Fruit fly (Drosophila melanogaster) whole organism, embryonic: Measurements from ENCODE around the gene CG15515.

Source experiments
- CG10209 ChIP-seq: fragments of 200-800 bp; sonication (Bioruptor generic); optimal IDR thresholded peaks from 3 replicates; lab custom pipeline; 2017; ENCODE audit warnings: missing biosample characterization, mild to moderate bottlenecking, missing genetic modification characterization, missing genetic modification reagents
- CG11247 ChIP-seq: fragments of 200-800 bp; sonication (Bioruptor generic); IDR thresholded peaks from 2 replicates; pipeline ENCODE4 v1.3.6; 2022; ENCODE audit warnings: missing biosample characterization, missing genetic modification characterization
- CG12744 ChIP-seq: fragments of 200-800 bp; sonication (Bioruptor generic); optimal IDR thresholded peaks from 2 replicates; lab custom pipeline; 2016; ENCODE audit warnings: missing biosample characterization, missing genetic modification characterization
- CG1529 ChIP-seq: fragments of 200-800 bp; sonication (Bioruptor generic); optimal IDR thresholded peaks from 3 replicates; lab custom pipeline; 2018; ENCODE audit warnings: missing biosample characterization, missing genetic modification characterization
- CG1602 ChIP-seq: fragments of 200-800 bp; sonication (Bioruptor generic); optimal IDR thresholded peaks from 3 replicates; lab custom pipeline; 2016; ENCODE audit warnings: missing biosample characterization, missing genetic modification characterization
- CG1603 ChIP-seq: fragments of 200-800 bp; sonication (Bioruptor generic); optimal IDR thresholded peaks from 2 replicates; lab custom pipeline; 2019; ENCODE audit warnings: missing biosample characterization, mild to moderate bottlenecking, missing genetic modification characterization, moderate library complexity
- CG17361 ChIP-seq: fragments of 200-800 bp; sonication (Bioruptor generic); IDR thresholded peaks from 3 replicates; pipeline ENCODE4 v1.3.6; 2022; ENCODE audit warnings: missing biosample characterization, missing genetic modification characterization
- CG1792 ChIP-seq: fragments of 200-800 bp; sonication (Bioruptor generic); optimal IDR thresholded peaks from 2 replicates; lab custom pipeline; 2016; ENCODE audit warnings: missing biosample characterization, missing genetic modification characterization
- CG30020 ChIP-seq: fragments of 200-800 bp; optimal IDR thresholded peaks from 2 replicates; lab custom pipeline; 2019; ENCODE audit warnings: missing biosample characterization, mild to moderate bottlenecking, missing genetic modification characterization, moderate library complexity
- CG4854 ChIP-seq: fragments of 200-800 bp; sonication (Bioruptor generic); optimal IDR thresholded peaks from 2 replicates; lab custom pipeline; 2016; ENCODE audit warnings: missing biosample characterization, missing genetic modification characterization, inconsistent platforms
- CG6689 ChIP-seq: fragments of 200-800 bp; sonication (Bioruptor generic); IDR thresholded peaks from 2 replicates; pipeline ENCODE4 v1.3.6; 2022; ENCODE audit warnings: missing biosample characterization, missing genetic modification characterization
- CG6813 ChIP-seq: fragments of 200-800 bp; sonication (Bioruptor generic); optimal IDR thresholded peaks from 2 replicates; lab custom pipeline; 2017; ENCODE audit warnings: missing biosample characterization, missing genetic modification characterization, mild to moderate bottlenecking, moderate library complexity, missing genetic modification reagents
- CG9797 ChIP-seq: fragments of 200-800 bp; sonication (Bioruptor generic); optimal IDR thresholded peaks from 3 replicates; lab custom pipeline; 2018; ENCODE audit warnings: missing biosample characterization, mild to moderate bottlenecking, missing genetic modification characterization
- Dip3 ChIP-seq: fragments of 200-800 bp; sonication (Bioruptor generic); optimal IDR thresholded peaks from 3 replicates; lab custom pipeline; 2016; ENCODE audit warnings: missing biosample characterization, missing genetic modification characterization
- Doc3 ChIP-seq: fragments of 200-800 bp; sonication (Bioruptor generic); IDR thresholded peaks from 3 replicates; pipeline ENCODE4 v1.3.6; 2022; ENCODE audit warnings: missing biosample characterization, missing genetic modification characterization; ENCODE audit not compliant: partially characterized antibody
- HmgZ ChIP-seq: fragments of 200-800 bp; sonication (Bioruptor generic); optimal IDR thresholded peaks from 2 replicates; lab custom pipeline; 2018; ENCODE audit warnings: missing biosample characterization, mild to moderate bottlenecking, missing genetic modification characterization
- Hmr ChIP-seq: fragments of 200-800 bp; sonication (Bioruptor generic); optimal IDR thresholded peaks from 3 replicates; lab custom pipeline; 2017; ENCODE audit warnings: mild to moderate bottlenecking, missing biosample characterization, missing genetic modification reagents, missing genetic modification characterization
- Mad ChIP-seq: fragments of 200-800 bp; sonication (Bioruptor generic); optimal IDR thresholded peaks from 2 replicates; lab custom pipeline; 2016; ENCODE audit warnings: missing biosample characterization, missing genetic modification characterization
- Oli ChIP-seq: fragments of 200-800 bp; sonication (Bioruptor generic); optimal IDR thresholded peaks from 2 replicates; lab custom pipeline; 2018; ENCODE audit warnings: missing biosample characterization, mild to moderate bottlenecking, missing genetic modification characterization, moderate library complexity
- Rx ChIP-seq: fragments of 200-800 bp; sonication (Bioruptor generic); IDR thresholded peaks from 2 replicates; pipeline ENCODE4 v1.3.6; 2022; ENCODE audit warnings: missing biosample characterization, missing genetic modification characterization
- Xbp1 ChIP-seq: fragments of 200-800 bp; sonication (Bioruptor generic); optimal IDR thresholded peaks from 3 replicates; lab custom pipeline; 2016; ENCODE audit warnings: missing biosample characterization, mild to moderate bottlenecking, missing genetic modification characterization
- YL-1 ChIP-seq: fragments of 200-800 bp; sonication (Bioruptor generic); optimal IDR thresholded peaks from 3 replicates; lab custom pipeline; 2017; ENCODE audit warnings: missing biosample characterization, mild to moderate bottlenecking, missing genetic modification characterization
- bab2 ChIP-seq: fragments of 200-800 bp; sonication (Bioruptor generic); optimal IDR thresholded peaks from 2 replicates; lab custom pipeline; 2016; ENCODE audit warnings: missing biosample characterization, missing genetic modification characterization
- bbx ChIP-seq: fragments of 200-800 bp; sonication (Bioruptor generic); IDR thresholded peaks from 2 replicates; pipeline ENCODE4 v1.3.6; 2022; ENCODE audit warnings: missing biosample characterization, missing genetic modification characterization; ENCODE audit not compliant: partially characterized antibody
- br ChIP-seq: fragments of >200 bp; optimal IDR thresholded peaks from 2 replicates; lab custom pipeline; 2017
- dati ChIP-seq: fragments of 200-800 bp; sonication (Bioruptor generic); IDR thresholded peaks from 2 replicates; pipeline ENCODE4 v1.3.6; 2022; ENCODE audit warnings: missing biosample characterization, missing genetic modification characterization
- dmrt11E ChIP-seq: fragments of 200-800 bp; sonication (Bioruptor generic); optimal IDR thresholded peaks from 3 replicates; lab custom pipeline; 2018; ENCODE audit warnings: missing biosample characterization, mild to moderate bottlenecking, missing genetic modification characterization, moderate library complexity
- ftz-f1 ChIP-seq: fragments of 200-800 bp; sonication (Bioruptor generic); optimal IDR thresholded peaks from 2 replicates; lab custom pipeline; 2016; ENCODE audit warnings: missing biosample characterization, missing genetic modification characterization
- gce ChIP-seq: fragments of 200-800 bp; sonication (Bioruptor generic); IDR thresholded peaks from 3 replicates; pipeline ENCODE4 v1.3.6; 2022; ENCODE audit warnings: missing biosample characterization, missing genetic modification characterization
- grau ChIP-seq: fragments of 200-800 bp; optimal IDR thresholded peaks from 3 replicates; lab custom pipeline; 2019; ENCODE audit warnings: missing biosample characterization, mild to moderate bottlenecking, missing genetic modification characterization, moderate library complexity
- gsb-n ChIP-seq: fragments of 200-800 bp; sonication (Bioruptor generic); optimal IDR thresholded peaks from 3 replicates; lab custom pipeline; 2018; ENCODE audit warnings: missing biosample characterization, mild to moderate bottlenecking, missing genetic modification characterization
- hb ChIP-seq: fragments of 200-800 bp; sonication (Bioruptor generic); IDR thresholded peaks from 3 replicates; pipeline ENCODE4 v1.3.6; 2022; ENCODE audit warnings: missing biosample characterization, missing genetic modification characterization; ENCODE audit not compliant: partially characterized antibody
- kni ChIP-seq: fragments of 200-800 bp; sonication (Bioruptor generic); optimal IDR thresholded peaks from 3 replicates; lab custom pipeline; 2017; ENCODE audit warnings: mild to moderate bottlenecking, missing biosample characterization, missing genetic modification reagents, missing genetic modification characterization
- mirr ChIP-seq: fragments of 200-800 bp; sonication (Bioruptor generic); optimal IDR thresholded peaks from 3 replicates; lab custom pipeline; 2018; ENCODE audit warnings: missing biosample characterization, mild to moderate bottlenecking, missing genetic modification characterization
- org-1 ChIP-seq: fragments of 200-800 bp; sonication (Bioruptor generic); optimal IDR thresholded peaks from 2 replicates; lab custom pipeline; 2017; ENCODE audit warnings: missing biosample characterization, missing genetic modification characterization
- p53 ChIP-seq: fragments of 200-800 bp; sonication (Bioruptor generic); optimal IDR thresholded peaks from 2 replicates; lab custom pipeline; 2016; ENCODE audit warnings: missing biosample characterization, missing genetic modification characterization
- pfk ChIP-seq: fragments of 200-800 bp; sonication (Bioruptor generic); optimal IDR thresholded peaks from 2 replicates; lab custom pipeline; 2018; ENCODE audit warnings: missing biosample characterization, mild to moderate bottlenecking, missing genetic modification characterization, moderate library complexity
- pho ChIP-seq: fragments of 200-800 bp; sonication (Bioruptor generic); optimal IDR thresholded peaks from 2 replicates; lab custom pipeline; 2016; ENCODE audit warnings: missing biosample characterization, missing genetic modification characterization
- prd ChIP-seq, 3 experiments: fragments of >200 bp in 2 of 3; fragments of 200-800 bp in 1 of 3; sonication (Bioruptor generic) in 1 of 3; optimal IDR thresholded peaks in 2 of 3; IDR thresholded peaks in 1 of 3; 2 replicates in 2 of 3; 3 replicates in 1 of 3; pipeline versions ENCODE4 v1.3.6 to Lab custom; 2017 to 2022; ENCODE audit warnings: missing biosample characterization in 1 of 3, missing genetic modification characterization in 1 of 3
- ro ChIP-seq: fragments of 200-800 bp; sonication (Bioruptor generic); IDR thresholded peaks from 2 replicates; pipeline ENCODE4 v1.3.6; 2022; ENCODE audit warnings: missing biosample characterization, missing genetic modification characterization
- schlank ChIP-seq: fragments of 200-800 bp; sonication (Bioruptor generic); optimal IDR thresholded peaks from 2 replicates; lab custom pipeline; 2018; ENCODE audit warnings: missing biosample characterization, mild to moderate bottlenecking, missing genetic modification characterization
- sens ChIP-seq: fragments of 200-800 bp; sonication (Bioruptor generic); peaks from one replicate; lab custom pipeline; 2016; ENCODE audit warnings: missing biosample characterization, missing genetic modification characterization
- slp2 ChIP-seq: fragments of 200-800 bp; sonication (Bioruptor generic); optimal IDR thresholded peaks from 2 replicates; lab custom pipeline; 2016; ENCODE audit warnings: missing biosample characterization, missing genetic modification characterization
- so ChIP-seq: fragments of 200-800 bp; sonication (Bioruptor generic); IDR thresholded peaks from 3 replicates; pipeline ENCODE4 v1.3.6; 2022; ENCODE audit warnings: missing biosample characterization, missing genetic modification characterization
- tin ChIP-seq: fragments of 200-800 bp; sonication (Bioruptor generic); optimal IDR thresholded peaks from 3 replicates; lab custom pipeline; 2016; ENCODE audit warnings: missing biosample characterization, missing genetic modification characterization
- trh ChIP-seq: fragments of 200-800 bp; sonication (Bioruptor generic); optimal IDR thresholded peaks from 2 replicates; lab custom pipeline; 2016; ENCODE audit warnings: missing biosample characterization, missing genetic modification characterization
- wek ChIP-seq: fragments of 200-800 bp; sonication (Bioruptor generic); optimal IDR thresholded peaks from 3 replicates; lab custom pipeline; 2018; ENCODE audit warnings: missing biosample characterization, mild to moderate bottlenecking, missing genetic modification characterization, moderate library complexity
- z ChIP-seq: fragments of 200-800 bp; sonication (Bioruptor generic); IDR thresholded peaks from 3 replicates; pipeline ENCODE4 v1.3.6; 2022; ENCODE audit warnings: missing biosample characterization, missing genetic modification characterization
- zen2 ChIP-seq: fragments of 200-800 bp; sonication (Bioruptor generic); IDR thresholded peaks from 3 replicates; pipeline ENCODE4 v1.3.6; 2022; ENCODE audit warnings: missing biosample characterization, missing genetic modification characterization; ENCODE audit not compliant: partially characterized antibody

Gene CG15515

dm6 chr3R:29861432-29862249, 43.6 kb upstream of the CG15515 start, which contains the start of the genes CG15514 and RpS8:
CG15514 (minus strand) TSS chr3R:29861494.
RpS8 (plus strand) TSS chr3R:29861582.
- TF ChIP-seq trh (GFP tag; lab: Kevin White, UChicago), result no peak
- TF ChIP-seq Dip3 (GFP tag; lab: Kevin White, UChicago), result peak; percentile 48
- peak; percentile 66 for TF ChIP-seq CG1603
- TF ChIP-seq CG1792, result no peak
- TF ChIP-seq CG12744 (GFP tag; lab: Kevin White, UChicago), result no peak
- peak; percentile 72 for TF ChIP-seq CG30020 (tag; lab: Kevin White, UChicago)
- TF ChIP-seq Hmr (GFP tag; lab: Kevin White, UChicago), result peak; percentile 80
- TF ChIP-seq grau (tag; lab: Kevin White, UChicago), result peak; percentile 64
- TF ChIP-seq CG17361, result peak; percentile 64
- peak; percentile 41 for TF ChIP-seq schlank (tag; lab: Kevin White, UChicago)
- TF ChIP-seq dati (GFP tag; lab: Robert Waterston, UW), result no peak
- peak; percentile 90 for TF ChIP-seq wek (GFP tag; lab: Kevin White, UChicago)
- TF ChIP-seq CG4854 (GFP tag; lab: Kevin White, UChicago), result peak; percentile 24
- 0 out of 2 replicates have a peak, but pooled peaks have one; percentile 28 for TF ChIP-seq CG11247 (GFP tag; lab: Robert Waterston, UW)
- TF ChIP-seq p53 (GFP tag; lab: Kevin White, UChicago), result peak; percentile 25
- TF ChIP-seq ro (GFP tag; lab: Robert Waterston, UW), result no peak
- peak; percentile 71 for TF ChIP-seq CG9797 (GFP tag; lab: Kevin White, UChicago)
- peak; percentile 44 for TF ChIP-seq org-1 (GFP tag; lab: Kevin White, UChicago)
- TF ChIP-seq so, result peak; percentile 74
- peak; percentile 60 for TF ChIP-seq kni (GFP tag; lab: Kevin White, UChicago)
- peak; percentile 73 for TF ChIP-seq mirr (GFP tag; lab: Kevin White, UChicago)
- no peak for TF ChIP-seq zen2
- peak; percentile 24; the same call in 1 of the 2 replicates for TF ChIP-seq Rx (GFP tag; lab: Robert Waterston, UW)
- peak; percentile 49 for TF ChIP-seq CG6813 (GFP tag; lab: Kevin White, UChicago)
- TF ChIP-seq pho (GFP tag; lab: Kevin White, UChicago), result peak; percentile 6
- TF ChIP-seq gsb-n (tag; lab: Kevin White, UChicago), result peak; percentile 30
- TF ChIP-seq HmgZ (tag; lab: Kevin White, UChicago), result peak; percentile 29
- TF ChIP-seq pfk (GFP tag; lab: Kevin White, UChicago), result peak; percentile 51
- TF ChIP-seq br (lab: Kevin White, UChicago), result no peak
- no peak for TF ChIP-seq Doc3 (GFP tag; lab: Robert Waterston, UW)
- peak; percentile 19 for TF ChIP-seq slp2 (GFP tag; lab: Kevin White, UChicago)
- TF ChIP-seq CG6689 (GFP tag; lab: Robert Waterston, UW), result peak; percentile 76
- TF ChIP-seq Oli (tag; lab: Kevin White, UChicago), result peak; percentile 45
- TF ChIP-seq tin (GFP tag; lab: Kevin White, UChicago), result peak; percentile 38
- peak; percentile 13 for TF ChIP-seq bab2
- TF ChIP-seq hb, result no peak
- TF ChIP-seq CG10209 (GFP tag; lab: Kevin White, UChicago), result peak; percentile 66
- TF ChIP-seq CG1602 (GFP tag; lab: Kevin White, UChicago), result peak; percentile 18
- no peak for TF ChIP-seq ftz-f1 (GFP tag; lab: Kevin White, UChicago)
- peak; percentile 57 for TF ChIP-seq dmrt11E (tag; lab: Kevin White, UChicago)
- TF ChIP-seq Mad, result peak; percentile 16
- TF ChIP-seq YL-1 (GFP tag; lab: Kevin White, UChicago), result peak; percentile 96
- no peak for TF ChIP-seq prd (optimal IDR thresholded peaks at IDR 0.05; lab: Kevin White, UChicago)
- 0 out of 3 replicates have a peak, but pooled peaks have one; percentile 51 for TF ChIP-seq prd (GFP tag; IDR thresholded peaks at IDR 0.05; lab: Robert Waterston, UW)
- TF ChIP-seq bbx (GFP tag; lab: Robert Waterston, UW), result peak; percentile 8; the same call in 1 of the 2 replicates
- TF ChIP-seq sens (GFP tag; lab: Kevin White, UChicago), result peak; percentile 35
- peak; percentile 64 for TF ChIP-seq Xbp1 (GFP tag; lab: Kevin White, UChicago)
- TF ChIP-seq CG1529, result peak; percentile 43
- TF ChIP-seq z, result no peak
- TF ChIP-seq gce, result no peak; the same call in 2 of the 3 replicates
